Worm (Caenorhabditis elegans) whole organism, L4 larva: ENCODE results near the gene aakb-2.

Experiments used
- D1046.2 ChIP-seq: fragments of 200-800 bp; sonication (Bioruptor generic); IDR thresholded peaks from 2 replicates; pipeline ENCODE4 v1.3.6; 2022; ENCODE audit warnings: missing genetic modification characterization, missing compliant biosample characterization
- ZK337.2 ChIP-seq: fragments of 200-800 bp; sonication (Bioruptor generic); IDR thresholded peaks from 2 replicates; pipeline ENCODE4 v1.3.6; 2022; ENCODE audit warnings: missing genetic modification reagents, missing genetic modification characterization, missing compliant biosample characterization
- aha-1 ChIP-seq: fragments of 150-350 bp; peaks from one replicate; lab custom pipeline; 2014; ENCODE audit warnings: missing biosample characterization, missing genetic modification characterization
- ama-1 ChIP-seq: fragments of 150-350 bp; optimal IDR thresholded peaks from 2 replicates; lab custom pipeline; 2014; ENCODE audit warnings: inconsistent platforms, mixed read lengths
- arid-1 ChIP-seq: fragments of 200-800 bp; sonication (Bioruptor generic); conservative IDR thresholded peaks from 2 replicates; pipeline ENCODE4 v1.3.6; 2022; ENCODE audit warnings: missing genetic modification reagents, missing genetic modification characterization, missing compliant biosample characterization
- ceh-28 ChIP-seq: fragments of 150-350 bp; optimal IDR thresholded peaks from 2 replicates; lab custom pipeline; 2014; ENCODE audit warnings: missing biosample characterization, missing genetic modification reagents, missing genetic modification characterization
- ceh-82 ChIP-seq: sonication (generic microtip); optimal IDR thresholded peaks from 2 replicates; lab custom pipeline; 2017; ENCODE audit warnings: missing biosample characterization, missing genetic modification characterization
- daf-8 ChIP-seq: fragments of 200-800 bp; sonication (Bioruptor generic); IDR thresholded peaks from 2 replicates; pipeline ENCODE4 v1.3.6; 2022; ENCODE audit warnings: missing genetic modification characterization, missing compliant biosample characterization
- dmd-6 ChIP-seq: fragments of 200-800 bp; sonication (Bioruptor generic); IDR thresholded peaks from 2 replicates; pipeline ENCODE4 v1.3.6; 2022; ENCODE audit warnings: missing genetic modification reagents, missing genetic modification characterization, missing compliant biosample characterization
- dmd-8 ChIP-seq: fragments of 200-800 bp; sonication (Bioruptor generic); IDR thresholded peaks from 2 replicates; pipeline ENCODE4 v1.3.6; 2022; ENCODE audit warnings: missing genetic modification characterization, missing compliant biosample characterization
- dmd-9 ChIP-seq: fragments of 200-800 bp; sonication (Bioruptor generic); IDR thresholded peaks from 2 replicates; pipeline ENCODE4 v1.3.6; 2022; ENCODE audit warnings: missing genetic modification reagents, missing genetic modification characterization, missing compliant biosample characterization
- dpl-1 ChIP-seq: fragments of 150-350 bp; optimal IDR thresholded peaks from 2 replicates; lab custom pipeline; 2014; ENCODE audit warnings: missing biosample characterization, missing genetic modification reagents, missing genetic modification characterization
- duxl-1 ChIP-seq: sonication (generic microtip); optimal IDR thresholded peaks from 2 replicates; lab custom pipeline; 2016; ENCODE audit warnings: mild to moderate bottlenecking, missing genetic modification characterization, moderate library complexity, missing compliant biosample characterization; ENCODE audit not compliant: poor library complexity
- hif-1 ChIP-seq, 2 experiments: sonication (generic microtip); optimal IDR thresholded peaks; 2 replicates each; lab custom pipeline; 2016 to 2017; ENCODE audit warnings: missing compliant biosample characterization in 2 of 2, missing genetic modification characterization in 2 of 2, missing genetic modification reagents in 2 of 2, missing genotype in 2 of 2, mild to moderate bottlenecking in 1 of 2
- lin-1 ChIP-seq: fragments of 200-800 bp; sonication (Bioruptor generic); IDR thresholded peaks from 2 replicates; pipeline ENCODE4 v1.3.6; 2022; ENCODE audit warnings: missing genetic modification reagents, missing genetic modification characterization, missing compliant biosample characterization
- lin-13 ChIP-seq: fragments of 150-350 bp; optimal IDR thresholded peaks from 2 replicates; lab custom pipeline; 2014; ENCODE audit warnings: missing biosample characterization, missing genetic modification reagents, missing genetic modification characterization
- lin-38 ChIP-seq: fragments of 200-800 bp; sonication (Bioruptor generic); IDR thresholded peaks from 2 replicates; pipeline ENCODE4 v1.3.6; 2022; ENCODE audit warnings: missing genetic modification reagents, missing genetic modification characterization, missing compliant biosample characterization
- lir-3 ChIP-seq: sonication (generic microtip); optimal IDR thresholded peaks from 2 replicates; lab custom pipeline; 2016; ENCODE audit warnings: mild to moderate bottlenecking, missing genetic modification characterization, missing compliant biosample characterization
- lsy-2 ChIP-seq, 2 experiments: fragments of 150-350 bp in 1 of 2; sonication (generic microtip) in 1 of 2; optimal IDR thresholded peaks; 2 replicates each; lab custom pipeline; 2014 to 2017; ENCODE audit warnings: missing biosample characterization in 2 of 2, missing genetic modification characterization in 2 of 2
- mes-2 ChIP-seq: sonication (generic microtip); optimal IDR thresholded peaks from 2 replicates; lab custom pipeline; 2016; ENCODE audit warnings: missing genotype, mild to moderate bottlenecking, missing genetic modification characterization, missing compliant biosample characterization; ENCODE audit not compliant: poor library complexity, severe bottlenecking
- nhr-10 ChIP-seq: fragments of 150-350 bp; optimal IDR thresholded peaks from 2 replicates; lab custom pipeline; 2014; ENCODE audit warnings: missing biosample characterization, missing genetic modification characterization
- nhr-111 ChIP-seq: fragments of 200-800 bp; sonication (Bioruptor generic); optimal IDR thresholded peaks from 2 replicates; lab custom pipeline; 2018; ENCODE audit warnings: mild to moderate bottlenecking, missing genetic modification characterization, missing compliant biosample characterization
- nhr-48 ChIP-seq: sonication (generic microtip); optimal IDR thresholded peaks from 2 replicates; lab custom pipeline; 2016; ENCODE audit warnings: mild to moderate bottlenecking, missing genetic modification characterization, missing compliant biosample characterization
- nhr-77 ChIP-seq: fragments of 150-350 bp; optimal IDR thresholded peaks from 2 replicates; lab custom pipeline; 2014; ENCODE audit warnings: missing biosample characterization, missing genetic modification characterization
- pha-4 ChIP-seq, 2 experiments: fragments of 150-350 bp in 1 of 2; fragments of 200-800 bp in 1 of 2; sonication (Bioruptor generic) in 1 of 2; IDR thresholded peaks in 1 of 2; optimal IDR thresholded peaks in 1 of 2; 2 replicates each; pipeline versions ENCODE4 v1.3.6 to Lab custom; 2014 to 2022; ENCODE audit warnings: missing genetic modification characterization in 2 of 2, missing genetic modification reagents in 2 of 2, missing biosample characterization in 1 of 2, missing compliant biosample characterization in 1 of 2
- php-3 ChIP-seq: fragments of 200-800 bp; sonication (Bioruptor generic); IDR thresholded peaks from 2 replicates; pipeline ENCODE4 v1.3.6; 2022; ENCODE audit warnings: missing genetic modification reagents, missing genetic modification characterization, missing compliant biosample characterization
- set-16 ChIP-seq: fragments of 200-800 bp; sonication (Bioruptor generic); IDR thresholded peaks from 2 replicates; pipeline ENCODE4 v1.3.6; 2022; ENCODE audit warnings: missing genetic modification reagents, missing genetic modification characterization, missing compliant biosample characterization
- snpc-4 ChIP-seq: fragments of 150-350 bp; optimal IDR thresholded peaks from 2 replicates; lab custom pipeline; 2014; ENCODE audit warnings: missing biosample characterization, missing genetic modification characterization
- tra-1 ChIP-seq: fragments of 200-800 bp; sonication (Bioruptor generic); IDR thresholded peaks from 2 replicates; pipeline ENCODE4 v1.3.6; 2022; ENCODE audit warnings: missing genetic modification reagents, missing genetic modification characterization, missing compliant biosample characterization
- unc-130 ChIP-seq: sonication (generic microtip); optimal IDR thresholded peaks from 2 replicates; lab custom pipeline; 2016; ENCODE audit warnings: missing genetic modification reagents, missing genetic modification characterization, missing compliant biosample characterization

aakb-2 gene

ce11 chrIII:11274590-11275116 lies 37.7 kb downstream of the aakb-2 start, which contains the start of gene Y47D3A.20:
Gene Y47D3A.20 (plus strand): TSS chrIII:11275066.
- no peak for TF ChIP-seq dmd-6 (GFP tag; lab: Robert Waterston, UW)
- TF ChIP-seq D1046.2 (GFP tag; lab: Robert Waterston, UW) = no peak

DNA sequence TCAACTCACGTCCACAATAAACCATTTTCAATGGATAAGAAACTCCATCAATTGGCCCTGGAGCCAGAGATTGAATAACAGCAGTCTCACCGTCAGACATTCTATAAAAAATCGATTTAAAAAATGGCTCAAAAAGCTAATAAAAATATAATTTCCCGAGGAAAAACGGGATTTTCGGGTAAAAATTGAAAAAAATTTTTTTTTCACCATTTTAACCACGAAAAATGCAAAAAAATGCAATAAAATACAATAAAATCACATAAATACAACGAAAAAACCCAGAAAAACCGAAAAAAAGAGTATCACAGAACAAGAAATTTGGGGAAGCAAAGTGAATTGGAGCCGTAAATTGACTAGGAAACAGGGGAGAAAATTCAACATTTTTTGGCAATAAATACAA lies 41.9 kb downstream of the aakb-2 start, which contains the start of gene Y47D3A.21:
Gene Y47D3A.21 (minus strand): TSS at position 101 of the 400 bp plus-strand sequence.
- TF ChIP-seq pha-4 (GFP tag; IDR thresholded peaks at IDR 0.05; lab: Robert Waterston, UW) (no peak), pha-4 (tag; optimal IDR thresholded peaks at IDR 0.05; lab: Kevin White, UChicago) (no peak), aha-1 (tag; lab: Kevin White, UChicago) (no peak), duxl-1 (tag; lab: Kevin White, UChicago) (no peak), ZK337.2 (GFP tag; lab: Robert Waterston, UW) (no peak), dpl-1 (GFP tag; lab: Kevin White, UChicago) (no peak), ama-1 (no peak), lin-1 (no peak), arid-1 (GFP tag; lab: Robert Waterston, UW) (no peak), set-16 (GFP tag; lab: Robert Waterston, UW) (no peak), ceh-82 (tag; lab: Kevin White, UChicago) (no peak), nhr-111 (GFP tag; lab: Kevin White, UChicago) (no peak), ceh-28 (no peak), nhr-10 (tag; lab: Kevin White, UChicago) (no peak)

- no peak for TF ChIP-seq dmd-8
- peak; percentile 92 for TF ChIP-seq ceh-28
- TF ChIP-seq nhr-48 (tag; lab: Kevin White, UChicago) = no peak
Observed at ce11 chrIII:11279954-11280353, 43.0 kb downstream of the aakb-2 start.

DNA sequence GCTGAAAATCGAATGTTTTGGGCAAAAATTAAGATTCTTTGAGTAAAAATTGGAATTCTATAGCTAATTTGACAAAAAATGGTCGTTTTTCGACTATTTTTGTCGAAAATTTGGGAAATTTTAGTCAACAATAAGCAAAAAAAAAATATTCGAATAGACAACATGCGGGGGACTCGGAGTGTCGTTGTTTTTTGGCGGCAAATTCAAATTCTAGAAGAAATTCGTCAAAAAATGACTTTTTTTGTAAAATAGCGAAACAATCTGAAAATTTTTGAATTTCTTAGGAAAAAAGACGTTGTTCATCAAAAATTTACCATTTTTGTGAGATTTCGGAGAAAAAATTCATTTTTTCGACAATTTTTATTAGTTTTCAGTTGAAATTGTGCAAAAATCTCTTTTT lies 46.7 kb downstream of the aakb-2 start:
- TF ChIP-seq lir-3 (tag; lab: Kevin White, UChicago) (no peak), aha-1 (tag; lab: Kevin White, UChicago) (peak; percentile 32)

- TF ChIP-seq dpl-1 (GFP tag; lab: Kevin White, UChicago) (peak; percentile 84), lin-13 (GFP tag; lab: Kevin White, UChicago) (peak; percentile 12), snpc-4 (tag; lab: Kevin White, UChicago) (no peak), unc-130 (GFP tag; lab: Kevin White, UChicago) (peak; percentile 50), daf-8 (no peak), nhr-77 (tag; lab: Kevin White, UChicago) (no peak), lsy-2 (tag; optimal IDR thresholded peaks at IDR 0.05; lab: Kevin White, UChicago) (peak in 1 of 2 experiments; percentile 37), dmd-9 (GFP tag; lab: Robert Waterston, UW) (peak; percentile 48; the same call in 1 of the 2 replicates), mes-2 (tag; lab: Kevin White, UChicago) (peak; percentile 96), lin-38 (GFP tag; lab: Robert Waterston, UW) (peak; percentile 52), hif-1 (tag; optimal IDR thresholded peaks at IDR 0.05; lab: Kevin White, UChicago) (peak in 1 of 2 experiments; percentile 81), nhr-48 (tag; lab: Kevin White, UChicago) (no peak), tra-1 (GFP tag; lab: Robert Waterston, UW) (no peak), lin-1 (no peak)
Observed at ce11 chrIII:11286069-11286468, 49.1 kb downstream of the aakb-2 start.

DNA sequence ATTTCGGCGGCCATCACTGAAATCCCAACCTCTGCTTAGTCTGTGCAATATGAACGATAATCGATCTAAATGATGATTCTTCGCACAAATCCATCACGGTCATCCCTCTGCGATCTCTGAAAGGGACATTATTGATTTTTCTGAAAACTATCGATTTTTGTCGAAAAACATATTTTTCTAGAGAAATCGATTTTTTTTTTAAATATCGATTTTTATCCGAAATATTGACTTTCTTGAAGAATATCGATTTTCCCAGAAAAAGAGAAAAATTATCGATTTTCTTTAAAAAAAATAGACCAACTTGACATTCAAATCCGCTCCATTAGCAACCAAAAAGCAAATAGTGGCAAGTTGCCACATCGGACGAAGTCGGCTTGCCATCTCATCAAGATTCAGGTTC lies 50.4 kb downstream of the aakb-2 start:
- no peak for TF ChIP-seq php-3 (GFP tag; lab: Robert Waterston, UW)
- peak; percentile 95 for TF ChIP-seq ceh-28
